Fruit fly (Drosophila melanogaster): ENCODE measurements around the gene Hr4.

The Hr4 gene

DNA sequence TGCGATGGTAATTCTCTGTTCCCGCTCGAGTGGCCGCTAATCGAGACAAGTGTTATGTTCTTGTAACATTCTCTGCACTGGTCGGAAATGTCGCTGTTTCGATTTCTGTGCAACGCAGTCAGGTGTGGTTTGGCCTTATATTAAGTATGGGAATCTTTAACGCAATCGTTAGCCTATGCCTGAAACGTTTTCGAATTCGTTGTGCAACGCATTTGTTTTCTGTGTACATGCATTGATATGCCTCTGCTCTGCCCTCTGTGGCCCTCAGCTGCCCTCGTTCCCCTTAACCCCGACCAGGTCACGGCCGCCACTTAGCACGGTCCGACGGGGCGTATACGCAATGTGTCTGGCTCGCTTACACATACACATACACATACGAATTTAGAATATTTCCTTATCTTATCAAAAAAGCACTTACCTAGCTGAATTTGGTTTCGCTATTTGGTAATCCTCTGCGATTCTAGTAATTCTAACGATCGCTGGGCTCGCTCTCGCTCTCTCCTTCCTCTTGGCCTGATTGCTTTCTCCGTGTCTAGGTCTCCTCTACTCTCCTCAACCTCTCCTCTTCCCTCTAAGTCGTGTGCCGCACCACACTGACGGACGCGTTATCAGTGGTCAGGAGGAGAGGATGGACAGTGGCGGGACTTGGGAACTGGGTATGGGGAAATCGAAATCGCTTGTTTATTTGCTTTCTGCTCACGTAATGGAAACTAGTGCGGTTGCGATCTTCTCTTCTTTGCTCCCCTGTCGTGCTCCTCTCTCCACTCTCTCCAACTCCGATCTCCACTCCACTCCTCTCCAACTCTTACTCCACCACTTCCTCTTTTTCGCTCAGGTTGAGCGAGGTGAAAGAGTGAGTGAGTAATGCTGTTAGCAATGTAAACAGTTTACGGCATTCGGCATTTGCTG, 107.3 kb downstream of the Hr4 start:
- TF ChIP-seq CG8478 (optimal IDR thresholded peaks at IDR 0.05), result no peak

DNA sequence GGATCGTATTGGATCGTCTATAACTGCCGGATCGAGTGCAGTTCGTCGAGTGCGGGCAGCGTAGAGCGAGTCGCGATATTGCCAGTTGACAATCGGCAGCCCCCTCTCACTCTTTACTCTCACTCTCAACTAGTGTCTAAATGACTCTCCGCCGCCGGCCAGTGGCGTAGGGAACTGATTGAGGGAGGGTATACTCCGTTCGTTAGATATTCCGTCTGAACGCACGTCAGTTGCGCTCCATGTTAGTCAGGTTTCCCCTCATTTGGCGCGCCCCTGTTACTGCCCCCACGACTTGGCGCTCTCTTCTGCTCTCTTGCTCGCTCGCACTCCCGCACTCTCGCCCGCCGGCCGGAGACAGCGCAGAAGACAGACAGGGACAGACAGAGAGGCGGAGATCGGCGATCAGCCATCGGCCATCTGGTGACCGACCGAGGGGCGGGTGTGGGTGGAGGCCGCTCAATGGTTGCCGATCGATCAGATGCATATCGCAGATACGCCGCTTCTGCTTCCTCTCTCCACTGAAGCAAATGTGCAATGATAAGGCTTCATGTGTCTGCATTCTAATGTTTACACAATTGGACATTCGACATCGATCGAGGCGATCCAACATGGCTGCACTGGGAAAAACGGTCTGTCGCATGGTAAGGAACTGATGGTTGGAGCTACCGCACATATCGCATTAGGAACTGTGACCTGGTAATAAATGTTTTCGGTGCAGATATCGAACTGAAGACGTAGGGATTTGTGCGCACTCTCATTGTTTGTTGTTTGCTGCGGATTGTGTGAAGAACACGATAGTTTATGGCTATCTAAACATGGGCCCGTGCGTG, 108.5 kb downstream of the Hr4 start, which contains the start of gene moody:
moody (minus strand) TSS at position 51 of the 830 bp plus-strand sequence.
- no peak for TF ChIP-seq pan (optimal IDR thresholded peaks at IDR 0.05)
- TF ChIP-seq Dll (optimal IDR thresholded peaks at IDR 0.05), result peak; percentile 93
- TF ChIP-seq EcR (GFP tag; optimal IDR thresholded peaks at IDR 0.05), result no peak
